Worm (Caenorhabditis elegans) whole organism, late embryonic: ENCODE measurements around the gene cogc-6.

Experiments
- C08G9.2 ChIP-seq: sonication (generic microtip); optimal IDR thresholded peaks from 2 replicates; lab custom pipeline; 2016; ENCODE audit warnings: mild to moderate bottlenecking, missing genetic modification characterization, moderate library complexity, missing compliant biosample characterization
- F13H6.1 ChIP-seq: sonication (generic microtip); optimal IDR thresholded peaks from 2 replicates; lab custom pipeline; 2016; ENCODE audit warnings: missing genetic modification characterization, missing compliant biosample characterization
- K02D7.2 ChIP-seq: sonication (generic microtip); optimal IDR thresholded peaks from 2 replicates; lab custom pipeline; 2017; ENCODE audit warnings: mild to moderate bottlenecking, missing genetic modification characterization, missing compliant biosample characterization
- K09A11.1 ChIP-seq: sonication (generic microtip); optimal IDR thresholded peaks from 2 replicates; lab custom pipeline; 2017; ENCODE audit warnings: antibody characterized with exemption, mild to moderate bottlenecking, missing genetic modification characterization, missing compliant biosample characterization; ENCODE audit not compliant: insufficient read depth
- ceh-18 ChIP-seq: sonication (generic microtip); optimal IDR thresholded peaks from 2 replicates; lab custom pipeline; 2016; ENCODE audit warnings: missing genetic modification characterization, missing compliant biosample characterization
- ceh-2 ChIP-seq: sonication (generic microtip); optimal IDR thresholded peaks from 2 replicates; lab custom pipeline; 2016; ENCODE audit warnings: missing genotype, missing genetic modification characterization, missing compliant biosample characterization
- ceh-22 ChIP-seq: sonication (generic microtip); optimal IDR thresholded peaks from 2 replicates; lab custom pipeline; 2017; ENCODE audit warnings: missing biosample characterization, missing genetic modification characterization
- ceh-24 ChIP-seq: sonication (generic microtip); optimal IDR thresholded peaks from 2 replicates; lab custom pipeline; 2016; ENCODE audit warnings: mild to moderate bottlenecking, missing genetic modification characterization, missing compliant biosample characterization
- ceh-30 ChIP-seq: fragments of 150-350 bp; optimal IDR thresholded peaks from 2 replicates; lab custom pipeline; 2014; ENCODE audit warnings: missing biosample characterization, missing genetic modification characterization
- ceh-31 ChIP-seq: sonication (generic microtip); optimal IDR thresholded peaks from 2 replicates; lab custom pipeline; 2016; ENCODE audit warnings: missing genetic modification characterization, missing compliant biosample characterization
- ceh-48 ChIP-seq: sonication (generic microtip); optimal IDR thresholded peaks from 2 replicates; lab custom pipeline; 2016; ENCODE audit warnings: missing genetic modification characterization, inconsistent platforms, missing compliant biosample characterization
- ceh-6 ChIP-seq: fragments of 200-800 bp; sonication (Bioruptor generic); optimal IDR thresholded peaks from 2 replicates; lab custom pipeline; 2018; ENCODE audit warnings: mild to moderate bottlenecking, missing genetic modification characterization, missing compliant biosample characterization
- ceh-9 ChIP-seq: sonication (generic microtip); optimal IDR thresholded peaks from 2 replicates; lab custom pipeline; 2016; ENCODE audit warnings: mild to moderate bottlenecking, missing genetic modification characterization, inconsistent platforms, missing compliant biosample characterization
- dmd-4 ChIP-seq: sonication (generic microtip); optimal IDR thresholded peaks from 2 replicates; lab custom pipeline; 2016; ENCODE audit warnings: borderline replicate concordance, missing genetic modification characterization, missing compliant biosample characterization
- dve-1 ChIP-seq: sonication (generic microtip); optimal IDR thresholded peaks from 2 replicates; lab custom pipeline; 2017; ENCODE audit warnings: antibody characterized with exemption, mild to moderate bottlenecking, missing genetic modification characterization, missing compliant biosample characterization
- elt-2 ChIP-seq: sonication (generic microtip); optimal IDR thresholded peaks from 2 replicates; lab custom pipeline; 2016; ENCODE audit warnings: missing genetic modification reagents, missing genetic modification characterization, missing compliant biosample characterization
- elt-4 ChIP-seq: sonication (generic microtip); optimal IDR thresholded peaks from 2 replicates; lab custom pipeline; 2016; ENCODE audit warnings: missing genetic modification characterization, missing compliant biosample characterization
- fax-1 ChIP-seq: sonication (generic microtip); optimal IDR thresholded peaks from 2 replicates; lab custom pipeline; 2016; ENCODE audit warnings: missing genotype, missing genetic modification characterization, missing compliant biosample characterization
- hlh-30 ChIP-seq: sonication (generic microtip); optimal IDR thresholded peaks from 2 replicates; lab custom pipeline; 2017; ENCODE audit warnings: antibody characterized with exemption, missing genetic modification characterization, missing compliant biosample characterization; ENCODE audit not compliant: insufficient read depth
- hlh-6 ChIP-seq: sonication (generic microtip); optimal IDR thresholded peaks from 2 replicates; lab custom pipeline; 2016; ENCODE audit warnings: missing genotype, missing genetic modification characterization, missing compliant biosample characterization
- madf-2 ChIP-seq: sonication (generic microtip); optimal IDR thresholded peaks from 2 replicates; lab custom pipeline; 2017; ENCODE audit warnings: missing genetic modification characterization, missing compliant biosample characterization
- mec-3 ChIP-seq: sonication (generic microtip); optimal IDR thresholded peaks from 2 replicates; lab custom pipeline; 2016; ENCODE audit warnings: borderline replicate concordance, missing genetic modification characterization, missing compliant biosample characterization
- nfya-1 ChIP-seq: sonication (generic microtip); optimal IDR thresholded peaks from 2 replicates; lab custom pipeline; 2017; ENCODE audit warnings: missing genetic modification characterization, mild to moderate bottlenecking, missing compliant biosample characterization, antibody characterized with exemption, moderate library complexity
- nhr-232 ChIP-seq: sonication (generic microtip); optimal IDR thresholded peaks from 2 replicates; lab custom pipeline; 2016; ENCODE audit warnings: missing genetic modification characterization, missing compliant biosample characterization
- npax-4 ChIP-seq: sonication (generic microtip); optimal IDR thresholded peaks from 2 replicates; lab custom pipeline; 2016; ENCODE audit warnings: missing genetic modification characterization, missing compliant biosample characterization
- odd-2 ChIP-seq: sonication (generic microtip); optimal IDR thresholded peaks from 2 replicates; lab custom pipeline; 2017; ENCODE audit warnings: antibody characterized with exemption, mild to moderate bottlenecking, missing genetic modification characterization, missing compliant biosample characterization
- pag-3 ChIP-seq: sonication (generic microtip); optimal IDR thresholded peaks from 2 replicates; lab custom pipeline; 2016; ENCODE audit warnings: missing compliant biosample characterization, missing genetic modification characterization, borderline replicate concordance
- pat-9 ChIP-seq: fragments of 200-800 bp; sonication (Bioruptor generic); optimal IDR thresholded peaks from 2 replicates; lab custom pipeline; 2018; ENCODE audit warnings: mild to moderate bottlenecking, missing genetic modification characterization, moderate library complexity, missing compliant biosample characterization
- pax-1 ChIP-seq: fragments of 150-350 bp; optimal IDR thresholded peaks from 2 replicates; lab custom pipeline; 2014; ENCODE audit warnings: missing biosample characterization, missing genetic modification characterization
- pha-2 ChIP-seq: sonication (generic microtip); optimal IDR thresholded peaks from 2 replicates; lab custom pipeline; 2017; ENCODE audit warnings: mild to moderate bottlenecking, missing genetic modification characterization, missing compliant biosample characterization
- pha-4 ChIP-seq: fragments of 150-350 bp; optimal IDR thresholded peaks from 2 replicates; lab custom pipeline; 2018; ENCODE audit warnings: missing biosample characterization, missing genetic modification reagents, missing genetic modification characterization
- pqm-1 ChIP-seq: sonication (generic microtip); optimal IDR thresholded peaks from 2 replicates; lab custom pipeline; 2016; ENCODE audit warnings: missing genetic modification characterization, missing compliant biosample characterization
- ref-2 ChIP-seq: sonication (generic microtip); optimal IDR thresholded peaks from 2 replicates; lab custom pipeline; 2016; ENCODE audit warnings: missing genetic modification characterization, missing compliant biosample characterization
- tbx-7 ChIP-seq: sonication (generic microtip); optimal IDR thresholded peaks from 2 replicates; lab custom pipeline; 2016; ENCODE audit warnings: missing genotype, missing genetic modification characterization, missing compliant biosample characterization
- ttx-3 ChIP-seq: sonication (generic microtip); optimal IDR thresholded peaks from 2 replicates; lab custom pipeline; 2016; ENCODE audit warnings: missing genetic modification reagents, missing genetic modification characterization, missing compliant biosample characterization
- unc-3 ChIP-seq, 2 experiments: fragments of 200-800 bp in 1 of 2; sonication (Bioruptor generic) in 1 of 2; sonication (generic microtip) in 1 of 2; conservative IDR thresholded peaks in 1 of 2; optimal IDR thresholded peaks in 1 of 2; 2 replicates each; pipeline versions ENCODE4 v1.3.6 to Lab custom; 2016 to 2022; ENCODE audit warnings: missing compliant biosample characterization in 2 of 2, missing genetic modification characterization in 2 of 2, missing genetic modification reagents in 1 of 2
- unc-42 ChIP-seq: sonication (generic microtip); optimal IDR thresholded peaks from 2 replicates; lab custom pipeline; 2016; ENCODE audit warnings: missing genotype, missing genetic modification characterization, missing compliant biosample characterization
- unc-55 ChIP-seq: sonication (generic microtip); optimal IDR thresholded peaks from 2 replicates; lab custom pipeline; 2017; ENCODE audit warnings: missing biosample characterization, missing genetic modification reagents, missing genetic modification characterization
- unc-86 ChIP-seq: sonication (generic microtip); optimal IDR thresholded peaks from 2 replicates; lab custom pipeline; 2016; ENCODE audit warnings: missing genetic modification characterization, missing compliant biosample characterization
- zip-5 ChIP-seq: sonication (generic microtip); optimal IDR thresholded peaks from 2 replicates; lab custom pipeline; 2016; ENCODE audit warnings: missing genetic modification characterization, missing compliant biosample characterization
- ztf-16 ChIP-seq: sonication (generic microtip); optimal IDR thresholded peaks from 2 replicates; lab custom pipeline; 2017; ENCODE audit warnings: missing genetic modification characterization, missing compliant biosample characterization

The cogc-6 gene

ce11 chrV:8190016-8190415 lies 31.1 kb downstream of the cogc-6 start, which contains the start of gene F20D6.12:
TSS of gene F20D6.12 (minus strand) at chrV:8190116.
- no peak for TF ChIP-seq elt-2 (tag; lab: Kevin White, UChicago)
- no peak for TF ChIP-seq nhr-232
- TF ChIP-seq dve-1 (tag; lab: Kevin White, UChicago), result no peak
- TF ChIP-seq ceh-24, result no peak
- no peak for TF ChIP-seq ceh-18 (tag; lab: Kevin White, UChicago)
- TF ChIP-seq unc-3 (GFP tag; conservative IDR thresholded peaks at IDR 0.05; lab: Robert Waterston, UW), result no peak
- no peak for TF ChIP-seq unc-3 (tag; optimal IDR thresholded peaks at IDR 0.05; lab: Kevin White, UChicago)
- no peak for TF ChIP-seq mec-3 (tag; lab: Kevin White, UChicago)
- TF ChIP-seq K09A11.1 (tag; lab: Kevin White, UChicago), result no peak
- no peak for TF ChIP-seq hlh-6 (tag; lab: Kevin White, UChicago)
- TF ChIP-seq pat-9 (tag; lab: Kevin White, UChicago), result no peak
- TF ChIP-seq nfya-1 (tag; lab: Kevin White, UChicago), result no peak
- TF ChIP-seq tbx-7, result no peak
- TF ChIP-seq pax-1 (tag; lab: Kevin White, UChicago), result no peak
- TF ChIP-seq zip-5 (tag; lab: Kevin White, UChicago), result no peak
- TF ChIP-seq pqm-1, result no peak
- TF ChIP-seq ceh-2 (tag; lab: Kevin White, UChicago), result no peak
- TF ChIP-seq ceh-48, result no peak
- TF ChIP-seq odd-2, result no peak

- TF ChIP-seq nfya-1 (tag; lab: Kevin White, UChicago), result no peak
- no peak for TF ChIP-seq dmd-4 (tag; lab: Kevin White, UChicago)
- TF ChIP-seq hlh-30 (tag; lab: Kevin White, UChicago), result no peak
- TF ChIP-seq unc-42 (tag; lab: Kevin White, UChicago), result no peak
- TF ChIP-seq unc-86 (tag; lab: Kevin White, UChicago), result no peak
- TF ChIP-seq pag-3 (tag; lab: Kevin White, UChicago), result no peak
- TF ChIP-seq pax-1 (tag; lab: Kevin White, UChicago), result no peak
- TF ChIP-seq ref-2, result no peak
- no peak for TF ChIP-seq K02D7.2 (tag; lab: Kevin White, UChicago)
- TF ChIP-seq C08G9.2, result no peak
- no peak for TF ChIP-seq ceh-18 (tag; lab: Kevin White, UChicago)
- TF ChIP-seq unc-55 (GFP tag; lab: Kevin White, UChicago), result no peak
These were observed 32.7 kb downstream of the cogc-6 start, which contains the start of gene F20D6.15 for ce11 chrV:8188421-8188820. TSS of gene F20D6.15 (minus strand) at chrV:8188467.

ce11 chrV:8185737-8186136 lies 35.4 kb downstream of the cogc-6 start, which contains the start of gene F20D6.2:
TSS of gene F20D6.2 (plus strand) at chrV:8186037.
- TF ChIP-seq nfya-1 (tag; lab: Kevin White, UChicago) (no peak), fax-1 (tag; lab: Kevin White, UChicago) (no peak), pag-3 (tag; lab: Kevin White, UChicago) (no peak), ztf-16 (tag; lab: Kevin White, UChicago) (no peak), ttx-3 (tag; lab: Kevin White, UChicago) (no peak), dmd-4 (tag; lab: Kevin White, UChicago) (no peak), ceh-30 (tag; lab: Kevin White, UChicago) (no peak), ceh-22 (tag; lab: Kevin White, UChicago) (no peak), C08G9.2 (no peak), ceh-31 (no peak)

ce11 chrV:8183384-8183783 lies 37.7 kb downstream of the cogc-6 start, which contains the start of gene srp-8:
TSS of gene srp-8 (plus strand) at chrV:8183684.
- TF ChIP-seq pha-4 (tag; lab: Kevin White, UChicago) (no peak), elt-4 (tag; lab: Kevin White, UChicago) (no peak), unc-42 (tag; lab: Kevin White, UChicago) (no peak), ceh-9 (tag; lab: Kevin White, UChicago) (no peak), pqm-1 (no peak), npax-4 (no peak), ceh-6 (GFP tag; lab: Kevin White, UChicago) (no peak), madf-2 (no peak), F13H6.1 (tag; lab: Kevin White, UChicago) (no peak), pha-2 (tag; lab: Kevin White, UChicago) (no peak), ceh-22 (tag; lab: Kevin White, UChicago) (no peak), dve-1 (tag; lab: Kevin White, UChicago) (no peak), pat-9 (tag; lab: Kevin White, UChicago) (no peak)
- TF ChIP-seq, all 69 proteins: peak for 0
